Worm (Caenorhabditis elegans) whole organism, L1 larva: ENCODE data around the gene R12G8.1.
A peak's percentile ranks its signal among the peaks of the same experiment; 100 is the strongest.

Source experiments
- C04F5.9 ChIP-seq: sonication (generic microtip); optimal IDR thresholded peaks from 2 replicates; lab custom pipeline; 2016; ENCODE audit warnings: missing genetic modification characterization, missing compliant biosample characterization
- C16A3.4 ChIP-seq: fragments of 150-350 bp; optimal IDR thresholded peaks from 2 replicates; lab custom pipeline; 2014; ENCODE audit warnings: missing biosample characterization, missing genetic modification characterization
- C34B4.2 ChIP-seq: sonication (generic microtip); optimal IDR thresholded peaks from 2 replicates; lab custom pipeline; 2017; ENCODE audit warnings: mild to moderate bottlenecking, missing genetic modification characterization, missing compliant biosample characterization
- Y116A8C.19 ChIP-seq: sonication (generic microtip); optimal IDR thresholded peaks from 2 replicates; lab custom pipeline; 2016; ENCODE audit warnings: missing compliant biosample characterization, missing genetic modification characterization, borderline replicate concordance
- aha-1 ChIP-seq: fragments of 150-350 bp; optimal IDR thresholded peaks from 2 replicates; lab custom pipeline; 2014; ENCODE audit warnings: missing biosample characterization, missing genetic modification characterization
- alr-1 ChIP-seq: fragments of 200-800 bp; sonication (Bioruptor generic); optimal IDR thresholded peaks from 2 replicates; lab custom pipeline; 2018; ENCODE audit warnings: borderline replicate concordance, mild to moderate bottlenecking, missing genetic modification characterization, missing compliant biosample characterization
- ceh-63 ChIP-seq: fragments of 200-800 bp; sonication (Bioruptor generic); optimal IDR thresholded peaks from 2 replicates; lab custom pipeline; 2018; ENCODE audit warnings: mild to moderate bottlenecking, missing genetic modification characterization, missing compliant biosample characterization
- ceh-90 ChIP-seq: sonication (generic microtip); optimal IDR thresholded peaks from 2 replicates; lab custom pipeline; 2016; ENCODE audit warnings: missing genetic modification characterization, missing compliant biosample characterization
- ces-1 ChIP-seq: fragments of 150-350 bp; optimal IDR thresholded peaks from 2 replicates; lab custom pipeline; 2014; ENCODE audit warnings: missing biosample characterization, missing genetic modification reagents, missing genetic modification characterization
- dpl-1 ChIP-seq, 3 experiments: fragments of 150-350 bp in 2 of 3; sonication (generic microtip) in 1 of 3; optimal IDR thresholded peaks; 2 replicates each; lab custom pipeline; 2014 to 2017; ENCODE audit warnings: missing biosample characterization in 3 of 3, missing genetic modification characterization in 3 of 3, missing genetic modification reagents in 3 of 3
- efl-1 ChIP-seq, 4 experiments: fragments of 150-350 bp; optimal IDR thresholded peaks in 3 of 4; peaks in 1 of 4; 1 replicate in 1 of 4; 2 replicates in 3 of 4; lab custom pipeline; 2014; ENCODE audit warnings: missing biosample characterization in 2 of 4, missing genetic modification characterization in 2 of 4, missing genetic modification reagents in 2 of 4
- efl-3 ChIP-seq: fragments of 200-800 bp; sonication (Bioruptor generic); optimal IDR thresholded peaks from 2 replicates; lab custom pipeline; 2018; ENCODE audit warnings: mild to moderate bottlenecking, missing genetic modification characterization, missing compliant biosample characterization
- elt-2 ChIP-seq: sonication (generic microtip); optimal IDR thresholded peaks from 2 replicates; lab custom pipeline; 2016; ENCODE audit warnings: missing genetic modification characterization, mild to moderate bottlenecking, inconsistent platforms, missing compliant biosample characterization, missing genetic modification reagents
- elt-3 ChIP-seq, 6 experiments: fragments of 150-350 bp in 1 of 6; sonication (generic microtip); optimal IDR thresholded peaks; 2 replicates each; lab custom pipeline; 2017 to 2018; ENCODE audit warnings: missing biosample characterization in 6 of 6, missing genetic modification characterization in 6 of 6, inconsistent platforms in 1 of 6
- ets-5 ChIP-seq: fragments of 200-800 bp; sonication (Bioruptor generic); IDR thresholded peaks from 2 replicates; pipeline ENCODE4 v1.3.6; 2022; ENCODE audit warnings: missing genetic modification characterization, missing compliant biosample characterization
- fkh-10 ChIP-seq: sonication (generic microtip); optimal IDR thresholded peaks from 2 replicates; lab custom pipeline; 2017; ENCODE audit warnings: missing biosample characterization, missing genetic modification reagents, missing genetic modification characterization
- fkh-8 ChIP-seq: sonication (generic microtip); optimal IDR thresholded peaks from 2 replicates; lab custom pipeline; 2016; ENCODE audit warnings: mild to moderate bottlenecking, missing genetic modification characterization, missing compliant biosample characterization
- fos-1 ChIP-seq: fragments of 150-350 bp; optimal IDR thresholded peaks from 2 replicates; lab custom pipeline; 2014; ENCODE audit warnings: missing biosample characterization, missing genetic modification characterization
- grh-1 ChIP-seq: fragments of 200-800 bp; sonication (Bioruptor generic); IDR thresholded peaks from 2 replicates; pipeline ENCODE4 v1.3.6; 2022; ENCODE audit warnings: missing genetic modification reagents, missing genetic modification characterization, missing compliant biosample characterization
- irx-1 ChIP-seq: sonication (generic microtip); optimal IDR thresholded peaks from 2 replicates; lab custom pipeline; 2016; ENCODE audit warnings: missing genetic modification characterization, missing compliant biosample characterization
- isw-1 ChIP-seq: fragments of 200-800 bp; sonication (Bioruptor generic); IDR thresholded peaks from 2 replicates; pipeline ENCODE4 v1.3.6; 2022; ENCODE audit warnings: missing genetic modification characterization, missing compliant biosample characterization
- lin-14 ChIP-seq: fragments of 200-800 bp; sonication (Bioruptor generic); optimal IDR thresholded peaks from 2 replicates; lab custom pipeline; 2018; ENCODE audit warnings: mild to moderate bottlenecking, missing genetic modification characterization, moderate library complexity, missing compliant biosample characterization
- lin-15B ChIP-seq: fragments of 150-350 bp; sonication (generic microtip); optimal IDR thresholded peaks from 3 replicates; lab custom pipeline; 2014; ENCODE audit warnings: missing biosample characterization, missing genetic modification characterization
- lin-35 ChIP-seq, 2 experiments: fragments of 150-350 bp; optimal IDR thresholded peaks; 2 replicates each; lab custom pipeline; 2014; ENCODE audit warnings: missing biosample characterization in 2 of 2, missing genetic modification characterization in 2 of 2, missing genetic modification reagents in 2 of 2
- lin-39 ChIP-seq: fragments of 150-350 bp; optimal IDR thresholded peaks from 2 replicates; lab custom pipeline; 2014; ENCODE audit warnings: missing biosample characterization, missing genetic modification reagents, missing genetic modification characterization
- lir-3 ChIP-seq: sonication (generic microtip); optimal IDR thresholded peaks from 2 replicates; lab custom pipeline; 2016; ENCODE audit warnings: mild to moderate bottlenecking, missing genetic modification characterization, moderate library complexity, missing compliant biosample characterization; ENCODE audit not compliant: poor library complexity
- lsy-2 ChIP-seq, 2 experiments: fragments of 150-350 bp; optimal IDR thresholded peaks; 2 replicates each; lab custom pipeline; 2014; ENCODE audit warnings: missing biosample characterization in 2 of 2, missing genetic modification characterization in 2 of 2
- mab-9 ChIP-seq: fragments of 200-800 bp; sonication (Bioruptor generic); IDR thresholded peaks from 2 replicates; pipeline ENCODE4 v1.3.6; 2022; ENCODE audit warnings: missing genetic modification reagents, missing genetic modification characterization, missing compliant biosample characterization
- mdl-1 ChIP-seq, 2 experiments: fragments of 150-350 bp; optimal IDR thresholded peaks; 2 replicates each; lab custom pipeline; 2014 to 2017; ENCODE audit warnings: missing biosample characterization in 2 of 2, missing genetic modification characterization in 2 of 2, inconsistent platforms in 1 of 2
- nhr-11 ChIP-seq: fragments of 150-350 bp; optimal IDR thresholded peaks from 2 replicates; lab custom pipeline; 2014; ENCODE audit warnings: missing biosample characterization, missing genetic modification characterization
- nhr-19 ChIP-seq: fragments of 200-800 bp; sonication (Bioruptor generic); conservative IDR thresholded peaks from 2 replicates; pipeline ENCODE4 v1.3.6; 2022; ENCODE audit warnings: missing genetic modification characterization, missing compliant biosample characterization
- nhr-20 ChIP-seq: sonication (generic microtip); optimal IDR thresholded peaks from 2 replicates; lab custom pipeline; 2016; ENCODE audit warnings: mild to moderate bottlenecking, missing genetic modification characterization, missing compliant biosample characterization
- nhr-237 ChIP-seq: fragments of 150-350 bp; optimal IDR thresholded peaks from 2 replicates; lab custom pipeline; 2014; ENCODE audit warnings: missing biosample characterization, missing genetic modification characterization
- nhr-28 ChIP-seq: fragments of 150-350 bp; optimal IDR thresholded peaks from 2 replicates; lab custom pipeline; 2014; ENCODE audit warnings: missing biosample characterization, missing genetic modification characterization
- nhr-47 ChIP-seq: sonication (generic microtip); optimal IDR thresholded peaks from 2 replicates; lab custom pipeline; 2016; ENCODE audit warnings: mild to moderate bottlenecking, missing genetic modification characterization, moderate library complexity, missing compliant biosample characterization
- nhr-71 ChIP-seq: sonication (generic microtip); optimal IDR thresholded peaks from 2 replicates; lab custom pipeline; 2016; ENCODE audit warnings: mild to moderate bottlenecking, missing genetic modification characterization, moderate library complexity, missing compliant biosample characterization
- nhr-76 ChIP-seq: sonication (generic microtip); optimal IDR thresholded peaks from 2 replicates; lab custom pipeline; 2017; ENCODE audit warnings: missing biosample characterization, missing genetic modification characterization
- nhr-77 ChIP-seq: fragments of 150-350 bp; optimal IDR thresholded peaks from 2 replicates; lab custom pipeline; 2014; ENCODE audit warnings: missing biosample characterization, missing genetic modification characterization
- pax-3 ChIP-seq: fragments of 200-800 bp; sonication (Bioruptor generic); optimal IDR thresholded peaks from 2 replicates; lab custom pipeline; 2018; ENCODE audit warnings: mild to moderate bottlenecking, missing genetic modification characterization, moderate library complexity, missing compliant biosample characterization
- rnt-1 ChIP-seq: sonication (generic microtip); optimal IDR thresholded peaks from 2 replicates; lab custom pipeline; 2016; ENCODE audit warnings: mild to moderate bottlenecking, missing genetic modification characterization, moderate library complexity, missing compliant biosample characterization
- skn-1 ChIP-seq: fragments of 150-350 bp; optimal IDR thresholded peaks from 2 replicates; lab custom pipeline; 2014; ENCODE audit warnings: missing biosample characterization, missing genetic modification characterization
- snpc-4 ChIP-seq: fragments of 150-350 bp; optimal IDR thresholded peaks from 2 replicates; lab custom pipeline; 2014; ENCODE audit warnings: missing biosample characterization, missing genetic modification characterization
- snu-23 ChIP-seq: sonication (generic microtip); optimal IDR thresholded peaks from 2 replicates; lab custom pipeline; 2016; ENCODE audit warnings: missing genetic modification characterization, missing compliant biosample characterization
- sox-4 ChIP-seq: sonication (generic microtip); optimal IDR thresholded peaks from 2 replicates; lab custom pipeline; 2016; ENCODE audit warnings: missing genetic modification characterization, missing compliant biosample characterization
- sup-37 ChIP-seq: fragments of 200-800 bp; sonication (Bioruptor generic); optimal IDR thresholded peaks from 2 replicates; lab custom pipeline; 2018; ENCODE audit warnings: mild to moderate bottlenecking, missing genetic modification characterization, missing compliant biosample characterization
- swsn-7 ChIP-seq: sonication (generic microtip); optimal IDR thresholded peaks from 2 replicates; lab custom pipeline; 2016; ENCODE audit warnings: missing genetic modification characterization, missing compliant biosample characterization
- unc-130 ChIP-seq: fragments of 150-350 bp; optimal IDR thresholded peaks from 2 replicates; lab custom pipeline; 2017; ENCODE audit warnings: missing biosample characterization, missing genetic modification characterization, inconsistent platforms
- unc-30 ChIP-seq: sonication (generic microtip); optimal IDR thresholded peaks from 2 replicates; lab custom pipeline; 2017; ENCODE audit warnings: missing biosample characterization, missing genetic modification characterization
- unc-98 ChIP-seq: fragments of 200-800 bp; sonication (Bioruptor generic); IDR thresholded peaks from 2 replicates; pipeline ENCODE4 v1.3.6; 2022; ENCODE audit warnings: missing genetic modification characterization, missing compliant biosample characterization
- vab-15 ChIP-seq: sonication (generic microtip); optimal IDR thresholded peaks from 2 replicates; lab custom pipeline; 2017; ENCODE audit warnings: missing genotype, mild to moderate bottlenecking, missing genetic modification characterization, missing compliant biosample characterization
- zip-4 ChIP-seq: fragments of 200-800 bp; sonication (Bioruptor generic); optimal IDR thresholded peaks from 2 replicates; lab custom pipeline; 2018; ENCODE audit warnings: mild to moderate bottlenecking, missing genetic modification characterization, moderate library complexity, missing compliant biosample characterization
- ztf-4 ChIP-seq: fragments of 150-350 bp; optimal IDR thresholded peaks from 2 replicates; lab custom pipeline; 2014; ENCODE audit warnings: missing biosample characterization, missing genetic modification characterization

Gene R12G8.1

DNA sequence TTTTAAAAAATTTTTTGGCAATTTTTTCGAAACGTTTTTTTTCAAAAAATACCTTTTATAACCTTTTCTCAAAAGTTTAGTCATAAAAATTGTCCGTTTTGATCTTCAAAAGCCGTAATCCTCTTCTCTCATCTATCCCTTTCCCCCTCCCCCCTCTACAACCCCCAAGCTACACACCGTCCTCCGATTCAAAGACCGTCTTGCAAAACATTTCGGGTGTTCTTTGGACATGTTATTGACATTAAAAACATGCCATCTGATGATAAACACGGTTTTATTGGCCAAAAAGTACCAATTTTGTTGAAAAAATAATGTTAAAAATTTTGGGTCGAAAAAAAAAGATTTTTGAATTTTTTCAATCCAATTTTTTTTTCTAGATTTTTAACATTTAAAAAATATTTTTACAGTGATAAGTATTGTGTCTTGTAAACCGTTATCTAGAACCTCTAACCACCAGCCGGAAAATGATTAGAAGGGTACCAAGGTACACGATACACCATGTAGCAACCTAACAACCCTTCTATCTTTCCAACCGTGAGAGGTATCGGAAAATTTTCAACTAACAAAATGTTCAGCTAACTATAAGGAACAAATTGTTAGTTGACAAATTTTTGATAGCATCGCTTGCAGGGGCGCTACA, 25.8 kb downstream of the R12G8.1 start:
- TF ChIP-seq lir-3 (no peak), grh-1 (GFP tag; lab: Robert Waterston, UW) (no peak), sox-4 (tag; lab: Kevin White, UChicago) (no peak), fos-1 (no peak), snpc-4 (no peak), nhr-76 (tag; lab: Kevin White, UChicago) (no peak), nhr-77 (no peak), C16A3.4 (tag; lab: Kevin White, UChicago) (no peak), nhr-20 (tag; lab: Kevin White, UChicago) (peak; percentile 17), vab-15 (tag; lab: Kevin White, UChicago) (no peak), nhr-47 (tag; lab: Kevin White, UChicago) (no peak), C34B4.2 (tag; lab: Kevin White, UChicago) (no peak), nhr-19 (peak; percentile 73), unc-98 (GFP tag; lab: Robert Waterston, UW) (no peak), C04F5.9 (tag; lab: Kevin White, UChicago) (no peak), lin-14 (GFP tag; lab: Kevin White, UChicago) (peak; percentile 19), elt-2 (tag; lab: Kevin White, UChicago) (peak; percentile 17), lin-15B (tag; lab: Kevin White, UChicago) (no peak), nhr-71 (tag; lab: Kevin White, UChicago) (no peak), ceh-63 (GFP tag; lab: Kevin White, UChicago) (no peak), ceh-90 (tag; lab: Kevin White, UChicago) (no peak), efl-1 (optimal IDR thresholded peaks at IDR 0.05; lab: Kevin White, UChicago) (no peak), efl-1 (GFP tag; optimal IDR thresholded peaks at IDR 0.05 in 1 of 2; lab: Kevin White, UChicago) (no peak), isw-1 (GFP tag; lab: Robert Waterston, UW) (no peak), nhr-11 (tag; lab: Kevin White, UChicago) (no peak), efl-3 (GFP tag; lab: Kevin White, UChicago) (no peak), unc-30 (no peak), lin-35 (GFP tag; optimal IDR thresholded peaks at IDR 0.05; lab: Kevin White, UChicago) (no peak), nhr-237 (tag; lab: Kevin White, UChicago) (no peak), zip-4 (no peak), skn-1 (no peak), mab-9 (GFP tag; lab: Robert Waterston, UW) (no peak), swsn-7 (tag; lab: Kevin White, UChicago) (no peak), nhr-28 (tag; lab: Kevin White, UChicago) (no peak), lin-39 (tag; lab: Kevin White, UChicago) (no peak), mdl-1 (tag; optimal IDR thresholded peaks at IDR 0.05; lab: Kevin White, UChicago) (peak in 1 of 2 experiments; percentile 9), rnt-1 (no peak), aha-1 (tag; lab: Kevin White, UChicago) (no peak), sup-37 (GFP tag; lab: Kevin White, UChicago) (no peak), fkh-8 (tag; lab: Kevin White, UChicago) (no peak), ztf-4 (tag; lab: Kevin White, UChicago) (no peak), fkh-10 (GFP tag; lab: Kevin White, UChicago) (no peak), ces-1 (GFP tag; lab: Kevin White, UChicago) (no peak), snu-23 (GFP tag; lab: Kevin White, UChicago) (no peak), dpl-1 (GFP tag; optimal IDR thresholded peaks at IDR 0.05; lab: Kevin White, UChicago) (no peak), elt-3 (tag; optimal IDR thresholded peaks at IDR 0.05; lab: Kevin White, UChicago) (peak in 2 of 6 experiments; percentile 4 to 19), unc-130 (no peak), pax-3 (no peak), lsy-2 (tag; optimal IDR thresholded peaks at IDR 0.05; lab: Kevin White, UChicago) (no peak), Y116A8C.19 (tag; lab: Kevin White, UChicago) (no peak), ets-5 (no peak), alr-1 (no peak), irx-1 (tag; lab: Kevin White, UChicago) (no peak)
